Worm (Caenorhabditis elegans) whole organism, late embryonic: ENCODE data around the gene nhr-288.

Source experiments
- C08G9.2 ChIP-seq: sonication (generic microtip); optimal IDR thresholded peaks from 2 replicates; lab custom pipeline; 2016; ENCODE audit warnings: mild to moderate bottlenecking, missing genetic modification characterization, moderate library complexity, missing compliant biosample characterization
- C38D4.7 ChIP-seq: fragments of 200-800 bp; sonication (Bioruptor generic); optimal IDR thresholded peaks from 2 replicates; lab custom pipeline; 2018; ENCODE audit warnings: mild to moderate bottlenecking, missing genetic modification characterization, moderate library complexity, missing compliant biosample characterization
- Y22D7AL.16 ChIP-seq: sonication (generic microtip); optimal IDR thresholded peaks from 2 replicates; lab custom pipeline; 2016; ENCODE audit warnings: missing genetic modification characterization, missing compliant biosample characterization
- ahr-1 ChIP-seq: sonication (generic microtip); optimal IDR thresholded peaks from 2 replicates; lab custom pipeline; 2016; ENCODE audit warnings: missing genetic modification characterization, missing compliant biosample characterization
- ceh-2 ChIP-seq: sonication (generic microtip); optimal IDR thresholded peaks from 2 replicates; lab custom pipeline; 2016; ENCODE audit warnings: missing genotype, missing genetic modification characterization, missing compliant biosample characterization
- ceh-30 ChIP-seq: fragments of 150-350 bp; optimal IDR thresholded peaks from 2 replicates; lab custom pipeline; 2014; ENCODE audit warnings: missing biosample characterization, missing genetic modification characterization
- ceh-31 ChIP-seq: sonication (generic microtip); optimal IDR thresholded peaks from 2 replicates; lab custom pipeline; 2016; ENCODE audit warnings: missing genetic modification characterization, missing compliant biosample characterization
- ceh-6 ChIP-seq: fragments of 200-800 bp; sonication (Bioruptor generic); optimal IDR thresholded peaks from 2 replicates; lab custom pipeline; 2018; ENCODE audit warnings: mild to moderate bottlenecking, missing genetic modification characterization, missing compliant biosample characterization
- ceh-9 ChIP-seq: sonication (generic microtip); optimal IDR thresholded peaks from 2 replicates; lab custom pipeline; 2016; ENCODE audit warnings: mild to moderate bottlenecking, missing genetic modification characterization, inconsistent platforms, missing compliant biosample characterization
- dve-1 ChIP-seq: sonication (generic microtip); optimal IDR thresholded peaks from 2 replicates; lab custom pipeline; 2017; ENCODE audit warnings: antibody characterized with exemption, mild to moderate bottlenecking, missing genetic modification characterization, missing compliant biosample characterization
- ets-4 ChIP-seq: sonication (generic microtip); optimal IDR thresholded peaks from 2 replicates; lab custom pipeline; 2016; ENCODE audit warnings: missing genetic modification characterization, missing compliant biosample characterization
- fax-1 ChIP-seq: sonication (generic microtip); optimal IDR thresholded peaks from 2 replicates; lab custom pipeline; 2016; ENCODE audit warnings: missing genotype, missing genetic modification characterization, missing compliant biosample characterization
- fkh-10 ChIP-seq: fragments of 150-350 bp; optimal IDR thresholded peaks from 2 replicates; lab custom pipeline; 2014; ENCODE audit warnings: missing biosample characterization, missing genetic modification reagents, missing genetic modification characterization
- hlh-13 ChIP-seq: fragments of 200-800 bp; sonication (Bioruptor generic); optimal IDR thresholded peaks from 2 replicates; lab custom pipeline; 2018; ENCODE audit warnings: mild to moderate bottlenecking, missing genetic modification characterization, missing compliant biosample characterization
- hlh-15 ChIP-seq: sonication (generic microtip); optimal IDR thresholded peaks from 2 replicates; lab custom pipeline; 2016; ENCODE audit warnings: missing genetic modification characterization, missing compliant biosample characterization
- hlh-6 ChIP-seq: sonication (generic microtip); optimal IDR thresholded peaks from 2 replicates; lab custom pipeline; 2016; ENCODE audit warnings: missing genotype, missing genetic modification characterization, missing compliant biosample characterization
- lin-11 ChIP-seq: fragments of 200-800 bp; sonication (Bioruptor generic); optimal IDR thresholded peaks from 2 replicates; lab custom pipeline; 2018; ENCODE audit warnings: mild to moderate bottlenecking, missing genetic modification characterization, missing compliant biosample characterization
- madf-2 ChIP-seq: sonication (generic microtip); optimal IDR thresholded peaks from 2 replicates; lab custom pipeline; 2017; ENCODE audit warnings: missing genetic modification characterization, missing compliant biosample characterization
- mec-3 ChIP-seq: sonication (generic microtip); optimal IDR thresholded peaks from 2 replicates; lab custom pipeline; 2016; ENCODE audit warnings: borderline replicate concordance, missing genetic modification characterization, missing compliant biosample characterization
- nfya-1 ChIP-seq: sonication (generic microtip); optimal IDR thresholded peaks from 2 replicates; lab custom pipeline; 2017; ENCODE audit warnings: missing genetic modification characterization, mild to moderate bottlenecking, missing compliant biosample characterization, antibody characterized with exemption, moderate library complexity
- nhr-11 ChIP-seq: fragments of 150-350 bp; optimal IDR thresholded peaks from 2 replicates; lab custom pipeline; 2014; ENCODE audit warnings: missing biosample characterization, missing genetic modification characterization
- npax-4 ChIP-seq: sonication (generic microtip); optimal IDR thresholded peaks from 2 replicates; lab custom pipeline; 2016; ENCODE audit warnings: missing genetic modification characterization, missing compliant biosample characterization
- pat-9 ChIP-seq: fragments of 200-800 bp; sonication (Bioruptor generic); optimal IDR thresholded peaks from 2 replicates; lab custom pipeline; 2018; ENCODE audit warnings: mild to moderate bottlenecking, missing genetic modification characterization, moderate library complexity, missing compliant biosample characterization
- pha-4 ChIP-seq: fragments of 150-350 bp; optimal IDR thresholded peaks from 2 replicates; lab custom pipeline; 2018; ENCODE audit warnings: missing biosample characterization, missing genetic modification reagents, missing genetic modification characterization
- pqm-1 ChIP-seq: sonication (generic microtip); optimal IDR thresholded peaks from 2 replicates; lab custom pipeline; 2016; ENCODE audit warnings: missing genetic modification characterization, missing compliant biosample characterization
- pros-1 ChIP-seq: fragments of 150-350 bp; optimal IDR thresholded peaks from 2 replicates; lab custom pipeline; 2014; ENCODE audit warnings: missing biosample characterization, missing genetic modification reagents, missing genetic modification characterization
- sdc-2 ChIP-seq: sonication (generic microtip); optimal IDR thresholded peaks from 2 replicates; lab custom pipeline; 2016; ENCODE audit warnings: missing genotype, missing genetic modification characterization, missing compliant biosample characterization
- sox-4 ChIP-seq: sonication (generic microtip); optimal IDR thresholded peaks from 2 replicates; lab custom pipeline; 2017; ENCODE audit warnings: mild to moderate bottlenecking, missing genetic modification characterization, inconsistent platforms, missing compliant biosample characterization
- syd-9 ChIP-seq: sonication (generic microtip); optimal IDR thresholded peaks from 2 replicates; lab custom pipeline; 2016; ENCODE audit warnings: mild to moderate bottlenecking, missing genetic modification characterization, moderate library complexity, missing compliant biosample characterization
- tbx-2 ChIP-seq: sonication (generic microtip); optimal IDR thresholded peaks from 2 replicates; lab custom pipeline; 2016; ENCODE audit warnings: missing genetic modification characterization, missing compliant biosample characterization
- tbx-7 ChIP-seq: sonication (generic microtip); optimal IDR thresholded peaks from 2 replicates; lab custom pipeline; 2016; ENCODE audit warnings: missing genotype, missing genetic modification characterization, missing compliant biosample characterization
- ttx-3 ChIP-seq: sonication (generic microtip); optimal IDR thresholded peaks from 2 replicates; lab custom pipeline; 2016; ENCODE audit warnings: missing genetic modification reagents, missing genetic modification characterization, missing compliant biosample characterization
- unc-42 ChIP-seq: sonication (generic microtip); optimal IDR thresholded peaks from 2 replicates; lab custom pipeline; 2016; ENCODE audit warnings: missing genotype, missing genetic modification characterization, missing compliant biosample characterization
- ztf-16 ChIP-seq: sonication (generic microtip); optimal IDR thresholded peaks from 2 replicates; lab custom pipeline; 2017; ENCODE audit warnings: missing genetic modification characterization, missing compliant biosample characterization

nhr-288 gene

DNA sequence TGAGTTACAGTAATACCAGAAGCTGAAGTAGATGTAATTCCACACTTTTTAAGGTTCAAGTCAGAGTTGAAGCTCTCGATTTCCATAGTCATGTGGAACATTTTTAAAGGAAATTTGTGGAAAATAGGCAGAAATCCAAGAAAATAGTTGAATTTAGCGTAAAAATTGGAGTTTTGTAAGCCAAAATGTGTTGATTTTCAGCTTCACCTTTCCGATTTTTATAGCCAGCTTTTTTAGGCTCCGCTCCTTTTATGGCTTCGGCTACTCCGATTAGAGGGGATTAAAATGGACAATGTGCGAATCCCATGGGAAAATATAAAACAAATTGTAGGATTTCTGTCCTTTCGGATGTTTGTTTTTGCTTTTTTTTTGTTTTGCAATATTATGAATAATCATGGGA is 14.2 kb downstream of the nhr-288 start, which contains the start of gene C08E8.6:
TSS of gene C08E8.6 (minus strand) at position 101 of the 400 bp plus-strand sequence.
- TF ChIP-seq tbx-2 (tag; lab: Kevin White, UChicago) (no peak), pros-1 (tag; lab: Kevin White, UChicago) (no peak), nhr-11 (tag; lab: Kevin White, UChicago) (no peak)

- TF ChIP-seq nfya-1 (tag; lab: Kevin White, UChicago), result no peak
- TF ChIP-seq ceh-31 (tag; lab: Kevin White, UChicago), result no peak
- no peak for TF ChIP-seq ahr-1 (tag; lab: Kevin White, UChicago)
- no peak for TF ChIP-seq ttx-3 (tag; lab: Kevin White, UChicago)
- no peak for TF ChIP-seq ceh-30 (tag; lab: Kevin White, UChicago)
- TF ChIP-seq ceh-2 (tag; lab: Kevin White, UChicago), result no peak
- TF ChIP-seq ets-4 (tag; lab: Kevin White, UChicago), result no peak
- no peak for TF ChIP-seq hlh-13 (GFP tag; lab: Kevin White, UChicago)
- no peak for TF ChIP-seq npax-4 (tag; lab: Kevin White, UChicago)
- no peak for TF ChIP-seq pqm-1 (tag; lab: Kevin White, UChicago)
- TF ChIP-seq ceh-9, result no peak
- TF ChIP-seq Y22D7AL.16 (tag; lab: Kevin White, UChicago), result no peak
- TF ChIP-seq C08G9.2, result no peak
- no peak for TF ChIP-seq unc-42 (tag; lab: Kevin White, UChicago)
- TF ChIP-seq sdc-2 (tag; lab: Kevin White, UChicago), result no peak
- no peak for TF ChIP-seq hlh-15 (tag; lab: Kevin White, UChicago)
Observed at ce11 chrV:18364558-18364957, 17.9 kb downstream of the nhr-288 start, which contains the start of gene C08E8.9. C08E8.9 (plus strand) TSS chrV:18364858.

DNA sequence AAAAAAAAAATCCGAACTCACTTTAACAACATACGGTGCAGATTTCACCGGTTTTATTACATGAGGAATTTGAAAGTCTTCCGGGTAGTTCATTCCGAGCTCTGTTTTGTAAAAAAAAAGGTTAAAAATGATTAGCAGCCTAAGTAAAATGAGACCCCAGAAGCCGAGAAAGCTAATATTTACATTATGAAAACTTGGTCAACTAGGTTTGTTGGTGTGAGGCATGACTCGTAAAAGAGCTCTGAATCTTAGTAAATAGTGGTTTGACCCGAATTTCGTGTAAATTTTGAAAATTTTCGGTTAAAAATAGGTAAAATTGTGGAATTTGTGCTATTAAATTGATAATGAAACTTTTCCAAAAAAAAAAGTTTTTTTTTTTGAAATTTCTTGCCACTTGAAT is 20.1 kb downstream of the nhr-288 start, which contains the start of gene C08E8.1:
TSS of gene C08E8.1 (minus strand) at position 101 of the 400 bp plus-strand sequence.
- TF ChIP-seq pha-4 (tag; lab: Kevin White, UChicago), result no peak
- TF ChIP-seq fkh-10 (GFP tag; lab: Kevin White, UChicago), result no peak
- TF ChIP-seq sdc-2 (tag; lab: Kevin White, UChicago), result no peak
- no peak for TF ChIP-seq lin-11 (tag; lab: Kevin White, UChicago)
- no peak for TF ChIP-seq tbx-7

ce11 chrV:18359888-18360287 is 22.6 kb downstream of the nhr-288 start, which contains the start of gene C08E8.5:
C08E8.5 (minus strand) TSS chrV:18359988.
- TF ChIP-seq hlh-6 (tag; lab: Kevin White, UChicago) (no peak), sox-4 (no peak), fax-1 (tag; lab: Kevin White, UChicago) (no peak), nfya-1 (tag; lab: Kevin White, UChicago) (no peak), ceh-6 (GFP tag; lab: Kevin White, UChicago) (no peak), tbx-7 (no peak), hlh-13 (GFP tag; lab: Kevin White, UChicago) (no peak), ztf-16 (tag; lab: Kevin White, UChicago) (no peak), ceh-2 (tag; lab: Kevin White, UChicago) (no peak), ttx-3 (tag; lab: Kevin White, UChicago) (no peak), mec-3 (tag; lab: Kevin White, UChicago) (no peak), dve-1 (tag; lab: Kevin White, UChicago) (no peak), tbx-2 (tag; lab: Kevin White, UChicago) (no peak), syd-9 (tag; lab: Kevin White, UChicago) (no peak), madf-2 (tag; lab: Kevin White, UChicago) (no peak), pqm-1 (tag; lab: Kevin White, UChicago) (no peak), C38D4.7 (GFP tag; lab: Kevin White, UChicago) (no peak), pat-9 (tag; lab: Kevin White, UChicago) (no peak)
